Worm (Caenorhabditis elegans) whole organism, early embryonic: ENCODE results near the gene F26D2.3.

Experiments used
- B0310.2 ChIP-seq: sonication (generic microtip); optimal IDR thresholded peaks from 2 replicates; lab custom pipeline; 2016; ENCODE audit warnings: mild to moderate bottlenecking, missing genetic modification characterization, missing compliant biosample characterization
- aly-1 ChIP-seq: sonication (generic microtip); optimal IDR thresholded peaks from 2 replicates; lab custom pipeline; 2016; ENCODE audit warnings: missing genetic modification characterization, missing compliant biosample characterization
- ama-1 ChIP-seq: fragments of 150-350 bp; optimal IDR thresholded peaks from 2 replicates; lab custom pipeline; 2014
- flt-1 ChIP-seq: fragments of 200-800 bp; sonication (Bioruptor generic); IDR thresholded peaks from 2 replicates; pipeline ENCODE4 v1.3.6; 2022; ENCODE audit warnings: missing genetic modification characterization, missing compliant biosample characterization
- hmbx-1 ChIP-seq: sonication (generic microtip); optimal IDR thresholded peaks from 2 replicates; lab custom pipeline; 2016; ENCODE audit warnings: mild to moderate bottlenecking, missing genetic modification characterization, missing compliant biosample characterization
- hmg-4 ChIP-seq: fragments of 200-800 bp; sonication (Bioruptor generic); optimal IDR thresholded peaks from 2 replicates; lab custom pipeline; 2018; ENCODE audit warnings: mild to moderate bottlenecking, missing genetic modification characterization, missing compliant biosample characterization
- pes-1 ChIP-seq: fragments of 200-800 bp; sonication (Bioruptor generic); IDR thresholded peaks from 2 replicates; pipeline ENCODE4 v1.3.6; 2022; ENCODE audit warnings: missing genetic modification reagents, missing genetic modification characterization, missing compliant biosample characterization
- tbx-37 ChIP-seq: fragments of 200-800 bp; sonication (Bioruptor generic); conservative IDR thresholded peaks from 2 replicates; pipeline ENCODE4 v1.3.6; 2022; ENCODE audit warnings: missing genetic modification reagents, missing genetic modification characterization, missing compliant biosample characterization

DNA sequence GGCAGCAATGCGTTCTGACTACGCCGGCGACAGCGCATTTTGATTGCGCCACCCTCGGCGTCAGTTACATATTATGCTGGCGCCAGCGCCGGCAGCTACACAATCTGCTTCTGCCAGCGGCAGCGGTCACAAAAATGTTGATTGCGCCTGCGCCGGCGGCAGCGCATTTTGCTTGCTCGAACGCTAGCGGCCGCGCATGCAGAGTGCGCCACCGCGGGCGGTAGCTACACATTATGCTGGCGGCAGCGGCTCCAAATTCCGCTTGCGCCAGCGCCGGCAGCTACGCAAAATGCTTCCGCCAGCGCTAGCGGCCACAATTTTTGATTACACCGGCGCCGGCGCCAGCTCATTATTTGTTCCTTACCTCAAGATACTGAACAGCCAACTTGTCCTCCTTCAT lies 30.6 kb upstream of the F26D2.3 start:
- TF ChIP-seq flt-1 (GFP tag; lab: Robert Waterston, UW) (no peak), tbx-37 (GFP tag; lab: Robert Waterston, UW) (no peak), ama-1 (lab: Kevin White, UChicago) (no peak), pes-1 (no peak), aly-1 (tag; lab: Kevin White, UChicago) (no peak), hmbx-1 (tag; lab: Kevin White, UChicago) (no peak), hmg-4 (GFP tag; lab: Kevin White, UChicago) (no peak), B0310.2 (tag; lab: Kevin White, UChicago) (no peak)
